Fruit fly (Drosophila melanogaster) whole organism, embryonic: ENCODE measurements around the gene Zaf1.

ENCODE experiments used
- CG13296 ChIP-seq: fragments of 200-800 bp; sonication (Bioruptor generic); optimal IDR thresholded peaks from 3 replicates; lab custom pipeline; 2018; ENCODE audit warnings: missing biosample characterization, mild to moderate bottlenecking, missing genetic modification characterization
- CG16815 ChIP-seq: fragments of 200-800 bp; sonication (Bioruptor generic); optimal IDR thresholded peaks from 3 replicates; lab custom pipeline; 2017; ENCODE audit warnings: missing biosample characterization, mild to moderate bottlenecking, missing genetic modification characterization
- CG30020 ChIP-seq: fragments of 200-800 bp; optimal IDR thresholded peaks from 2 replicates; lab custom pipeline; 2019; ENCODE audit warnings: missing biosample characterization, mild to moderate bottlenecking, missing genetic modification characterization, moderate library complexity
- CG31388 ChIP-seq: fragments of 200-800 bp; sonication (Bioruptor generic); optimal IDR thresholded peaks from 2 replicates; lab custom pipeline; 2016; ENCODE audit warnings: missing biosample characterization, missing genetic modification characterization
- CG3163 ChIP-seq: fragments of 200-800 bp; sonication (Bioruptor generic); optimal IDR thresholded peaks from 3 replicates; lab custom pipeline; 2016; ENCODE audit warnings: missing biosample characterization, missing genetic modification characterization
- Lim3 ChIP-seq: fragments of 200-800 bp; sonication (Bioruptor generic); IDR thresholded peaks from 2 replicates; pipeline ENCODE4 v1.3.6; 2022; ENCODE audit warnings: missing biosample characterization, missing genetic modification characterization
- Side ChIP-seq: fragments of 200-800 bp; sonication (Bioruptor generic); optimal IDR thresholded peaks from 2 replicates; lab custom pipeline; 2016; ENCODE audit warnings: missing biosample characterization, missing genetic modification characterization
- gt ChIP-seq: fragments of 200-800 bp; sonication (Bioruptor generic); IDR thresholded peaks from 2 replicates; pipeline ENCODE4 v1.3.6; 2022; ENCODE audit warnings: missing biosample characterization, missing genetic modification characterization
- hth ChIP-seq: fragments of >200 bp; optimal IDR thresholded peaks from 2 replicates; lab custom pipeline; 2017; ENCODE audit warnings: inconsistent platforms
- lbe ChIP-seq: fragments of 200-800 bp; sonication (Bioruptor generic); optimal IDR thresholded peaks from 2 replicates; lab custom pipeline; 2016; ENCODE audit warnings: missing biosample characterization, mild to moderate bottlenecking, missing genetic modification characterization
- phol ChIP-seq: fragments of 200-800 bp; sonication (Bioruptor generic); optimal IDR thresholded peaks from 3 replicates; lab custom pipeline; 2018; ENCODE audit warnings: missing biosample characterization, mild to moderate bottlenecking, missing genetic modification characterization, moderate library complexity
- psq ChIP-seq: fragments of 200-800 bp; sonication (Bioruptor generic); optimal IDR thresholded peaks from 2 replicates; lab custom pipeline; 2017; ENCODE audit warnings: missing biosample characterization, missing genetic modification characterization
- rib ChIP-seq: fragments of 200-800 bp; sonication (Bioruptor generic); IDR thresholded peaks from 2 replicates; pipeline ENCODE4 v1.3.6; 2022; ENCODE audit warnings: missing biosample characterization, missing genetic modification characterization
- z ChIP-seq: fragments of 200-800 bp; sonication (Bioruptor generic); IDR thresholded peaks from 3 replicates; pipeline ENCODE4 v1.3.6; 2022; ENCODE audit warnings: missing biosample characterization, missing genetic modification characterization

DNA sequence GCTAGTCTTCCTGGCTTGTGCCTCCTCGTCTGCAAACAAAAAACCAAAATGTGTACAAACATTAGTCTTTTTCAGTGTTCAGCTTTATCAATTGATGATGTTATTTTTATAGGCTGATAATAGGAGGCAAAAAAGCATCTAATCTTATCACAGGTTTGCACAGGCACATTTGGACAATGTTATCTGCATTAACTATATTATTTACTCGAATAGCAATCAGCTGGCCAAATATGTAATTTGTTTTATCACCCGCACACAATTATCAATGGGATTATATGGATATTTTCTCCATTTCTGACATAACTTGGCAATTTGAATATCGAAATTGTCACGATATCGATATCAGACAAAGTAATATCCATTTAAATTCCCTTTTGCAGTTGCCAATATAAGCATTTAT, 12.1 kb upstream of the Zaf1 start:
- TF ChIP-seq gt (no peak), z (no peak), phol (tag; lab: Kevin White, UChicago) (no peak), hth (lab: Kevin White, UChicago) (no peak), psq (no peak), CG13296 (GFP tag; lab: Kevin White, UChicago) (no peak), CG30020 (tag; lab: Kevin White, UChicago) (no peak), Lim3 (GFP tag; lab: Robert Waterston, UW) (no peak), CG3163 (GFP tag; lab: Kevin White, UChicago) (no peak), Side (GFP tag; lab: Kevin White, UChicago) (no peak), CG16815 (GFP tag; lab: Kevin White, UChicago) (no peak), CG31388 (GFP tag; lab: Kevin White, UChicago) (no peak), rib (GFP tag; lab: Robert Waterston, UW) (no peak), lbe (no peak)
